Fruit fly (Drosophila melanogaster): ENCODE data around the gene Gr22f.

Gr22f gene

DNA sequence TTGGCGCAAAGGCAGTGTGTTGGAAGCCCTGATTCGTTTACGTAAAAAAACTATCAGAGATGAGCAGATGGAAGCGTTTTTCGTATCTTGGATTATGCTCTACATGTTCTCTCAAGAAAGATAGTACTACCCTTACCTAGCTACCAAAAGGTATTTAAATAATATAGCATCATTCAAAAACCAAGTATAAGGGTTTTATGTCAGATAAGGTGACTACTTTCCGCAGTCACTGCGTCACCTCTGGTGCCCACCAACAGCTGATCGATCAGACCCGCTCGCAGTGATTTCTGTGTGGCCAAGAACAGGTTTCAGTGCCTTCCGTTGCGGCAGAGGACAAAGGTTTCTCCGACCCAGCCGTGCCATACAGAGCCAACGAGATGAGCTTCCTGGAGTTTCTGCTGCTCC, 26.6 kb downstream of the Gr22f start, which contains the start of the genes Eno and CG31937 (continued):
- TF ChIP-seq Fer1 (GFP tag; optimal IDR thresholded peaks at IDR 0.05) (peak; percentile 54), sd (tag; optimal IDR thresholded peaks at IDR 0.05) (no peak), pan (optimal IDR thresholded peaks at IDR 0.05) (no peak), pan (GFP tag; optimal IDR thresholded peaks at IDR 0.05 in 1 of 2, IDR thresholded peaks at IDR 0.05 in 1 of 2) (peak in 1 of 2 experiments; percentile 67), sr (GFP tag; IDR thresholded peaks at IDR 0.05) (no peak), cato (GFP tag; optimal IDR thresholded peaks at IDR 0.05; ENCODE audit: borderline replicate concordance) (no peak), CG18262 (tag; optimal IDR thresholded peaks at IDR 0.05) (peak; percentile 22), sug (tag; optimal IDR thresholded peaks at IDR 0.05) (peak; percentile 68), CoRest (tag; optimal IDR thresholded peaks at IDR 0.05) (peak; percentile 38), fd3F (GFP tag; optimal IDR thresholded peaks at IDR 0.05) (peak; percentile 3), Sry-δ (GFP tag; optimal IDR thresholded peaks at IDR 0.05) (peak; percentile 29), CG4424 (GFP tag; optimal IDR thresholded peaks at IDR 0.05) (peak; percentile 44), nerfin-1 (tag; optimal IDR thresholded peaks at IDR 0.05) (no peak), CG7786 (GFP tag; optimal IDR thresholded peaks at IDR 0.05) (peak; percentile 67), Ada2b (GFP tag; IDR thresholded peaks at IDR 0.05) (peak; percentile 57), gem (tag; optimal IDR thresholded peaks at IDR 0.05) (peak; percentile 70), chn (GFP tag; optimal IDR thresholded peaks at IDR 0.05) (peak; percentile 4), hbn (GFP tag; IDR thresholded peaks at IDR 0.05; ENCODE audit: partially characterized antibody) (peak; percentile 11; the same call in 1 of the 2 replicates), odd (GFP tag; optimal IDR thresholded peaks at IDR 0.05) (peak; percentile 15), CrebB (tag; optimal IDR thresholded peaks at IDR 0.05) (peak; percentile 55), Hmx (GFP tag; optimal IDR thresholded peaks at IDR 0.05) (no peak), CG8944 (GFP tag; optimal IDR thresholded peaks at IDR 0.05) (peak; percentile 48), row (GFP tag; IDR thresholded peaks at IDR 0.05) (peak; percentile 94), crp (GFP tag; optimal IDR thresholded peaks at IDR 0.05) (peak; percentile 6 to 88), Hr3 (GFP tag; optimal IDR thresholded peaks at IDR 0.05) (peak; percentile 32), unc-4 (GFP tag; IDR thresholded peaks at IDR 0.05; ENCODE audit: partially characterized antibody) (0 out of 2 replicates have a peak, but pooled peaks have one; percentile 22), CG11504 (tag; optimal IDR thresholded peaks at IDR 0.05) (peak; percentile 48), BEAF-32 (GFP tag; optimal IDR thresholded peaks at IDR 0.05) (peak; percentile 26), HLH54F (GFP tag; optimal IDR thresholded peaks at IDR 0.05) (peak; percentile 51), sob (GFP tag; IDR thresholded peaks at IDR 0.05) (peak; percentile 76), CG12769 (tag; optimal IDR thresholded peaks at IDR 0.05) (peak; percentile 76), dysf (GFP tag; IDR thresholded peaks at IDR 0.05) (peak; percentile 72; the same call in 1 of the 3 replicates), CG6689 (GFP tag; IDR thresholded peaks at IDR 0.05) (peak; percentile 61), CG4404 (GFP tag; IDR thresholded peaks at IDR 0.05) (peak; percentile 33; the same call in 1 of the 2 replicates), disco-r (GFP tag; optimal IDR thresholded peaks at IDR 0.05) (peak; percentile 19), ap (GFP tag; IDR thresholded peaks at IDR 0.05) (no peak), gcm (GFP tag; optimal IDR thresholded peaks at IDR 0.05) (peak; percentile 42), CG9215 (GFP tag; IDR thresholded peaks at IDR 0.05) (peak; percentile 63; the same call in 1 of the 2 replicates), unpg (GFP tag; optimal IDR thresholded peaks at IDR 0.05) (peak; percentile 4), CG9797 (GFP tag; optimal IDR thresholded peaks at IDR 0.05) (no peak), CG4820 (GFP tag; optimal IDR thresholded peaks at IDR 0.05) (peak; percentile 0), HHEX (GFP tag; optimal IDR thresholded peaks at IDR 0.05) (peak; percentile 53), CG9437 (GFP tag; optimal IDR thresholded peaks at IDR 0.05) (peak; percentile 98), CG6254 (GFP tag; optimal IDR thresholded peaks at IDR 0.05) (no peak), gfzf (GFP tag; optimal IDR thresholded peaks at IDR 0.05) (peak; percentile 15), vfl (GFP tag; optimal IDR thresholded peaks at IDR 0.05) (peak; percentile 27), br (optimal IDR thresholded peaks at IDR 0.05) (no peak), CG14441 (GFP tag; IDR thresholded peaks at IDR 0.05) (peak; percentile 69), CG3847 (GFP tag; IDR thresholded peaks at IDR 0.05) (0 out of 2 replicates have a peak, but pooled peaks have one; percentile 21), CHES-1-like (GFP tag; optimal IDR thresholded peaks at IDR 0.05) (peak; percentile 59), CG3407 (GFP tag; optimal IDR thresholded peaks at IDR 0.05) (peak; percentile 23)
